ENCODE assay signal across 1 worm cellular context in the genomic region with DNA sequence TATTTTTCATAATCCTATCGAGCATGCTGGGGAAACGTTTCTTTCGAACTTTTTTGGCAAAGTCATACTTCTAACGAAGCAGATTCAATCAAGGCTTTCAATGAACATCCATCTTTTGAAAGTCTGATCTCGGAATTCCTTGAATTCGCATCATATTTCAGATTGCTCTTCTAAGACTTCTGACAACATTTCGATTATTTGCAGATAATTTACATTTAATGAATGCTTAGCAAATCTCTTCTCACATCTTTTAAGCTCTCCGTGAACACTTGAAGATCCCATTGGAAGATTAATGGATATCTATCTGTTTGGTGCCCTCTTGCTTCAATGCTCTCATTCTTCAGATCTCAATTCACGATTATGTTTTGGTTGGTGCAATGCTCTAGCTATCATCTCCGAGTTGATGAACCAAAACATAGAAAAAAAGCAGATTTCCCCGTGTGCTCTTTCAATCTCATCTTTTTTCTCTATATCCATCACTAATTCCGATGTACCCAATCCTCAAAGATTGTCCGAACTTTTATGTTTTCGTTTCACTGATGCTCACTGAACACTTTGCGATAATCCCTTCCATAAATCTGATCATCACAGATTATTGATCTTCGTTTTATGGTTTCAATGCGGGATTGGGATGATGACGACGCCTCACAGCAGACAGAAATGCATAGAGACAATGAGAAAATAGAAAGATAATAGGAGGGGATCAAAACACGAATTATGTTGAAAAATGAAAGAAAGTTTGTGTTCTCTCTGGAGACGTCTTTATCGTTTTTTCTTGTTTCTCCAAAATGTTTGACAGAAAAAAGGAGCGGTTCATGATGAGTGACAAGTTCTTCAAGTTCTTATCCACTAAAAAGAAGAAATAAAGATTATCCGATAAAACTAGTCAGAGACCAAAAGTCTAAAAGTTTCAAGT.
TF ChIP-seq lines count a peak whose summit lies in the region.

No protein-coding gene starts in this region.

TF ChIP-seq in whole organism, L1 larva, 84 proteins besides CTCF, POLR2A, EP300 and RAD21 (continued from another document):
- no peak for TF ChIP-seq sup-37 (GFP tag; optimal IDR thresholded peaks at IDR 0.05; lab: Kevin White, UChicago)
